Worm (Caenorhabditis elegans) whole organism, midembryonic: ENCODE measurements around the gene F57B1.6.

Source experiments
- cog-1 ChIP-seq: sonication (generic microtip); optimal IDR thresholded peaks from 2 replicates; lab custom pipeline; 2016; ENCODE audit warnings: missing genetic modification characterization, missing compliant biosample characterization
- flt-1 ChIP-seq: fragments of 200-800 bp; sonication (Bioruptor generic); IDR thresholded peaks from 2 replicates; pipeline ENCODE4 v1.3.6; 2022; ENCODE audit warnings: missing genetic modification characterization, missing compliant biosample characterization
- med-1 ChIP-seq: sonication (generic microtip); optimal IDR thresholded peaks from 2 replicates; lab custom pipeline; 2017; ENCODE audit warnings: missing genetic modification characterization, mild to moderate bottlenecking, missing compliant biosample characterization, antibody characterized with exemption, missing genetic modification reagents; ENCODE audit not compliant: insufficient read depth
- tab-1 ChIP-seq: fragments of 200-800 bp; sonication (Bioruptor generic); IDR thresholded peaks from 2 replicates; pipeline ENCODE4 v1.3.6; 2022; ENCODE audit warnings: missing genetic modification characterization, missing compliant biosample characterization
- ztf-23 ChIP-seq: fragments of 200-800 bp; sonication (Bioruptor generic); IDR thresholded peaks from 2 replicates; pipeline ENCODE4 v1.3.6; 2022; ENCODE audit warnings: missing genetic modification reagents, missing genetic modification characterization, missing compliant biosample characterization

- TF ChIP-seq med-1 (no peak), cog-1 (tag; lab: Kevin White, UChicago) (no peak), flt-1 (GFP tag; lab: Robert Waterston, UW) (no peak), ztf-23 (no peak), tab-1 (GFP tag; lab: Robert Waterston, UW) (no peak)
Measured at ce11 chrV:13200609-13201008, 8.8 kb upstream of the F57B1.6 start.
